Worm (Caenorhabditis elegans) whole organism, L4 larva: ENCODE results near the gene sre-51.

ENCODE experiments used
- egl-27 ChIP-seq: sonication (generic microtip); optimal IDR thresholded peaks from 3 replicates; lab custom pipeline; 2017; ENCODE audit warnings: missing biosample characterization, missing genetic modification reagents, missing genetic modification characterization
- mep-1 ChIP-seq: fragments of 150-350 bp; sonication (generic microtip); optimal IDR thresholded peaks from 3 replicates; lab custom pipeline; 2014; ENCODE audit warnings: missing biosample characterization, missing genetic modification characterization
- nhr-25 ChIP-seq: sonication (generic microtip); optimal IDR thresholded peaks from 2 replicates; lab custom pipeline; 2017; ENCODE audit warnings: missing genetic modification characterization, mild to moderate bottlenecking, missing compliant biosample characterization, antibody characterized with exemption, moderate library complexity, borderline replicate concordance; ENCODE audit not compliant: insufficient read depth

DNA sequence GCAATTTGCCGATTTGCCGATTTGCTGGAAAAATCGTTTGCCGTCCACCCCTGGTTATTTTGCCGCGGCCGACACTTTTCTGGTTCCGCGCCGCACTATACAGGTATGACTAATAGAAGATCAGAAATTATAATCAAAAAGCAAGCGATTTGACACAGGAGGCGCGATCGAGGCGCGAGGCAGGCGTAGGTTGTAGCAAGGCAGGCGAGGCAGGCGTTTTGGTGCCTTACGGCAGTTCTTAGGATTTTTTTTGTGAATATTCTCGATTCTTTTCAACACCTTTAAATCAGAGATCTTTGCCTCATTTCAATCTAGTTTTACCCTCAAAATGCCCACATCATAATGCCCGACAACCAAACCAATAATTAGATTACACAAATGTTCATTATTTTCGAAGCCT is 12.5 kb downstream of the sre-51 start, which contains the start of gene sre-56:
- TF ChIP-seq nhr-25 = no peak
- no peak for TF ChIP-seq egl-27 (tag; lab: Kevin White, UChicago)
- no peak for TF ChIP-seq mep-1 (tag; lab: Kevin White, UChicago)
